Worm (Caenorhabditis elegans): ENCODE results near the gene Y66D12A.1.

- no peak for TF ChIP-seq gmeb-2 (tag; optimal IDR thresholded peaks at IDR 0.05)
- no peak for TF ChIP-seq zip-5 (tag; optimal IDR thresholded peaks at IDR 0.05)
- no peak for TF ChIP-seq pha-4 (tag; optimal IDR thresholded peaks at IDR 0.05)
- TF ChIP-seq ama-1 (optimal IDR thresholded peaks at IDR 0.05): no peak
- no peak for TF ChIP-seq ttx-3 (tag; optimal IDR thresholded peaks at IDR 0.05)
- no peak for TF ChIP-seq C08G9.2 (tag; optimal IDR thresholded peaks at IDR 0.05)
- TF ChIP-seq fkh-10 (GFP tag; optimal IDR thresholded peaks at IDR 0.05): no peak
These were observed 23.1 kb downstream of the Y66D12A.1 start for ce11 chrIII:11631111-11631510.
